Worm (Caenorhabditis elegans) whole organism, early embryonic: ENCODE data around the gene nas-29.

Experiments
- B0310.2 ChIP-seq: sonication (generic microtip); optimal IDR thresholded peaks from 2 replicates; lab custom pipeline; 2016; ENCODE audit warnings: mild to moderate bottlenecking, missing genetic modification characterization, missing compliant biosample characterization
- ama-1 ChIP-seq: fragments of 150-350 bp; optimal IDR thresholded peaks from 2 replicates; lab custom pipeline; 2014
- ets-7 ChIP-seq: sonication (generic microtip); optimal IDR thresholded peaks from 2 replicates; lab custom pipeline; 2016; ENCODE audit warnings: missing genotype, missing genetic modification characterization, missing compliant biosample characterization
- flt-1 ChIP-seq: fragments of 200-800 bp; sonication (Bioruptor generic); IDR thresholded peaks from 2 replicates; pipeline ENCODE4 v1.3.6; 2022; ENCODE audit warnings: missing genetic modification characterization, missing compliant biosample characterization
- hmg-4 ChIP-seq: fragments of 200-800 bp; sonication (Bioruptor generic); optimal IDR thresholded peaks from 2 replicates; lab custom pipeline; 2018; ENCODE audit warnings: mild to moderate bottlenecking, missing genetic modification characterization, missing compliant biosample characterization
- scrt-1 ChIP-seq: fragments of 200-800 bp; sonication (Bioruptor generic); IDR thresholded peaks from 2 replicates; pipeline ENCODE4 v1.3.6; 2022; ENCODE audit warnings: missing genetic modification characterization, missing compliant biosample characterization
- sea-1 ChIP-seq: fragments of 200-800 bp; sonication (Bioruptor generic); conservative IDR thresholded peaks from 2 replicates; pipeline ENCODE4 v1.3.6; 2022; ENCODE audit warnings: missing genetic modification characterization, missing compliant biosample characterization

Gene nas-29

ce11 chrII:5092362-5093281 is 49.2 kb downstream of the nas-29 start, which contains the start of gene C04G6.2:
TSS of gene C04G6.2 (plus strand) at chrII:5093231.
- TF ChIP-seq ets-7 (tag; lab: Kevin White, UChicago): no peak

DNA sequence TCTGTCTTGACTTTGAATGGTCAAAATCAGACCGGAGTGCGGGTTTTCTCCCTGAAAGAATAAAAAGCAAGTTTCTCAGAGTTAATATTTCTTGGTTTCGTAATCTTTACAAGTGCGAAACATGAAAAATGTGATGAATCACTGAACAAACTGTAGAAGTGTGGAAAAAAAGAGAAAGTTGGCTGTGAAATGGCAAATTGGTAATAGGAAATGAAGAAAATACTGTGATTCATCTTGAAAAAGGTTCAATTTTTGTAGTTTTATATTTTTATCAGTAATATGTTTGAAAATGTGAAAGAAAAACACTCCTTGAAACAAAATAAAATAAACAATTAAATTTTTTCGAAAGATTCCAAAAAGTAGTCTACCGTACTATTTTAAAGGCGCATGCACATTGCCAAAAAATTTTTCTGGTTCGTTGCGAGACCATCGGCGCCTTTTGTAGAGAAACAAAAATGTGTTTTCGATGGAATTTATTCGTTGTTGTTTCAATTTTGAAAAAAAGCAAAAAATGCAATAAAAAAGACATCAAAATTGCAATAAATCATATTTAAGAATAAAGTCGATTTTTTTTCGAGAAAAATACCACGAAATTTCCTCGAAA is 50.1 kb downstream of the nas-29 start, which contains the start of gene pld-1:
TSS of gene pld-1 (minus strand) at position 51 of the 604 bp plus-strand sequence.
- TF ChIP-seq sea-1 (GFP tag; lab: Robert Waterston, UW) (no peak), flt-1 (no peak), scrt-1 (no peak), B0310.2 (no peak), ets-7 (tag; lab: Kevin White, UChicago) (no peak), ama-1 (lab: Kevin White, UChicago) (no peak), hmg-4 (GFP tag; lab: Kevin White, UChicago) (no peak)
